Fruit fly (Drosophila melanogaster) Kc167 (cell line): Measurements from ENCODE around the gene CG15820.

ENCODE experiments used
- h ChIP-seq: fragments of >200 bp; optimal IDR thresholded peaks from 3 replicates; lab custom pipeline; 2018; ENCODE audit warnings: missing external identifiers
- insv ChIP-seq: fragments of >200 bp; optimal IDR thresholded peaks from 3 replicates; lab custom pipeline; 2018; ENCODE audit warnings: missing external identifiers
- psq ChIP-seq: fragments of >200 bp; optimal IDR thresholded peaks from 2 replicates; lab custom pipeline; 2017; ENCODE audit warnings: missing external identifiers

dm6 chr3L:2144355-2144754 lies 29.8 kb downstream of the CG15820 start:
- no peak for TF ChIP-seq psq (lab: Kevin White, UChicago)
- no peak for TF ChIP-seq h (lab: Kevin White, UChicago)
- TF ChIP-seq insv, result no peak
